Fruit fly (Drosophila melanogaster): Measurements from ENCODE around the gene tna.

Gene tna

DNA sequence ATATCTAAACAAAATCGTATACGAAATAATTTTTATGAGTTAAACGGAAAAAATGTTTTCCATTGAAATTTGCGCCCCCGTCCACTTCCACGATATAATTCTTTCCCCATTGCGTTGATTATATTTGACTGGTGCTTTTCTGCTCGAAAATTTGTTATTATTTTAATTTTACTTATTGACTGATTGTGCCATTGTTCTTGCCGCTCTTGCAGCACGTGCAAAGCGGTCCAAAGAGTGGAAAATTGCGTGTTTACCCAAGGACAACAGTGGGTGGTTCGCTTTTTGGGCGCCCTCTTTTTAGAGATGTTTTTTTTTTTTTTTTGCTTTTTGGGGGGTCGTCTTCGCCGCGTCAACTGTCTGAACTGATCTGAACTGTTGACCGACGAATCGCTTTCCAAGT is 32.2 kb upstream of the tna start (continued):
- TF ChIP-seq lbe (GFP tag; optimal IDR thresholded peaks at IDR 0.05) (no peak), pum (GFP tag; optimal IDR thresholded peaks at IDR 0.05) (no peak), gt (GFP tag; IDR thresholded peaks at IDR 0.05) (no peak), CG13424 (tag; optimal IDR thresholded peaks at IDR 0.05) (no peak), btn (GFP tag; optimal IDR thresholded peaks at IDR 0.05) (no peak), CG30431 (GFP tag; optimal IDR thresholded peaks at IDR 0.05) (no peak), CG16815 (GFP tag; optimal IDR thresholded peaks at IDR 0.05) (no peak), gcm2 (GFP tag; optimal IDR thresholded peaks at IDR 0.05) (no peak), CG3726 (GFP tag; IDR thresholded peaks at IDR 0.05) (no peak), Hey (tag; optimal IDR thresholded peaks at IDR 0.05) (no peak), bab2 (GFP tag; optimal IDR thresholded peaks at IDR 0.05) (peak; percentile 7), sens (GFP tag) (peak; percentile 69)

dm6 chr3L:10808982-10809381 is 26.3 kb upstream of the tna start:
- no peak for TF ChIP-seq Nf-YC (tag; optimal IDR thresholded peaks at IDR 0.05)
- no peak for TF ChIP-seq CG8924 (tag; optimal IDR thresholded peaks at IDR 0.05)
- TF ChIP-seq ash1 (GFP tag; optimal IDR thresholded peaks at IDR 0.05), result no peak
- no peak for TF ChIP-seq otp (GFP tag; IDR thresholded peaks at IDR 0.05)
- TF ChIP-seq sens (GFP tag), result peak; percentile 13
- TF ChIP-seq CG10462 (GFP tag; optimal IDR thresholded peaks at IDR 0.05), result no peak
- peak; percentile 30 for TF ChIP-seq nerfin-1 (tag; optimal IDR thresholded peaks at IDR 0.05)
- no peak for TF ChIP-seq H2.0 (GFP tag; IDR thresholded peaks at IDR 0.05)
- TF ChIP-seq stc (GFP tag; IDR thresholded peaks at IDR 0.05), result no peak
- TF ChIP-seq z (GFP tag; IDR thresholded peaks at IDR 0.05), result no peak
- peak; percentile 76 for TF ChIP-seq sqz (GFP tag; optimal IDR thresholded peaks at IDR 0.05)
- no peak for TF ChIP-seq ab (GFP tag; optimal IDR thresholded peaks at IDR 0.05)
- peak; percentile 61 for TF ChIP-seq Hey (tag; optimal IDR thresholded peaks at IDR 0.05)
- no peak for TF ChIP-seq CG3065 (GFP tag; optimal IDR thresholded peaks at IDR 0.05)
- TF ChIP-seq repo (GFP tag; optimal IDR thresholded peaks at IDR 0.05), result no peak
- no peak for TF ChIP-seq Dfd (GFP tag; optimal IDR thresholded peaks at IDR 0.05)
- 0 out of 4 replicates have a peak, but pooled peaks have one; percentile 36 for TF ChIP-seq chinmo (GFP tag; IDR thresholded peaks at IDR 0.05; ENCODE audit: partially characterized antibody)
- no peak for TF ChIP-seq gcm2 (GFP tag; optimal IDR thresholded peaks at IDR 0.05)
- TF ChIP-seq Med (GFP tag), result peak; percentile 47
- no peak for TF ChIP-seq CG11247 (GFP tag; IDR thresholded peaks at IDR 0.05)
- no peak for TF ChIP-seq CG15696 (tag; optimal IDR thresholded peaks at IDR 0.05)
- no peak for TF ChIP-seq pfk (GFP tag; optimal IDR thresholded peaks at IDR 0.05)
- no peak for TF ChIP-seq CG1832 (GFP tag; optimal IDR thresholded peaks at IDR 0.05)
- TF ChIP-seq Oli (tag; optimal IDR thresholded peaks at IDR 0.05), result no peak
- TF ChIP-seq gsb-n (tag; optimal IDR thresholded peaks at IDR 0.05), result peak; percentile 27
- TF ChIP-seq Scr (GFP tag; IDR thresholded peaks at IDR 0.05; ENCODE audit: partially characterized antibody), result no peak

dm6 chr3L:10810539-10811443 is 24.5 kb upstream of the tna start:
- TF ChIP-seq wek (GFP tag; optimal IDR thresholded peaks at IDR 0.05), result no peak
- TF ChIP-seq Hr78 (GFP tag; optimal IDR thresholded peaks at IDR 0.05), result no peak
- TF ChIP-seq danr (GFP tag; IDR thresholded peaks at IDR 0.05), result 0 out of 2 replicates have a peak, but pooled peaks have one; percentile 35
- TF ChIP-seq BEAF-32 (GFP tag; optimal IDR thresholded peaks at IDR 0.05), result no peak
- TF ChIP-seq Elba2 (GFP tag; optimal IDR thresholded peaks at IDR 0.05), result no peak
- TF ChIP-seq CG42726 (GFP tag; IDR thresholded peaks at IDR 0.05; ENCODE audit: partially characterized antibody), result no peak
- peak; percentile 67 for TF ChIP-seq CG6765 (GFP tag; optimal IDR thresholded peaks at IDR 0.05)
- 0 out of 3 replicates have a peak, but pooled peaks have one; percentile 21 for TF ChIP-seq gce (GFP tag; IDR thresholded peaks at IDR 0.05)
- peak; percentile 72 for TF ChIP-seq fd96Cb (tag; optimal IDR thresholded peaks at IDR 0.05)
- no peak for TF ChIP-seq grn (GFP tag; optimal IDR thresholded peaks at IDR 0.05)
- TF ChIP-seq CG32772 (GFP tag; IDR thresholded peaks at IDR 0.05), result peak; percentile 55; the same call in 1 of the 2 replicates
- TF ChIP-seq h (optimal IDR thresholded peaks at IDR 0.05), result no peak
- TF ChIP-seq CG14860 (GFP tag; IDR thresholded peaks at IDR 0.05; ENCODE audit: partially characterized antibody), result no peak
- TF ChIP-seq CG10147 (GFP tag; optimal IDR thresholded peaks at IDR 0.05), result peak; percentile 73

Measured in whole organism, embryonic.